Fruit fly (Drosophila melanogaster) Kc167 (cell line): ENCODE measurements around the gene Uros2.

Experiments
- Myc ChIP-seq: fragments of >200 bp; optimal IDR thresholded peaks from 2 replicates; lab custom pipeline; 2017; ENCODE audit warnings: missing external identifiers
- Sin3A ChIP-seq: fragments of >200 bp; optimal IDR thresholded peaks from 2 replicates; lab custom pipeline; 2018; ENCODE audit warnings: missing external identifiers
- h ChIP-seq: fragments of >200 bp; optimal IDR thresholded peaks from 3 replicates; lab custom pipeline; 2018; ENCODE audit warnings: missing external identifiers
- insv ChIP-seq: fragments of >200 bp; optimal IDR thresholded peaks from 3 replicates; lab custom pipeline; 2018; ENCODE audit warnings: missing external identifiers
- psq ChIP-seq: fragments of >200 bp; optimal IDR thresholded peaks from 2 replicates; lab custom pipeline; 2017; ENCODE audit warnings: missing external identifiers
- ttk ChIP-seq: sonication (Bioruptor generic); optimal IDR thresholded peaks from 2 replicates; lab custom pipeline; 2017; ENCODE audit warnings: missing external identifiers

Uros2 gene

DNA sequence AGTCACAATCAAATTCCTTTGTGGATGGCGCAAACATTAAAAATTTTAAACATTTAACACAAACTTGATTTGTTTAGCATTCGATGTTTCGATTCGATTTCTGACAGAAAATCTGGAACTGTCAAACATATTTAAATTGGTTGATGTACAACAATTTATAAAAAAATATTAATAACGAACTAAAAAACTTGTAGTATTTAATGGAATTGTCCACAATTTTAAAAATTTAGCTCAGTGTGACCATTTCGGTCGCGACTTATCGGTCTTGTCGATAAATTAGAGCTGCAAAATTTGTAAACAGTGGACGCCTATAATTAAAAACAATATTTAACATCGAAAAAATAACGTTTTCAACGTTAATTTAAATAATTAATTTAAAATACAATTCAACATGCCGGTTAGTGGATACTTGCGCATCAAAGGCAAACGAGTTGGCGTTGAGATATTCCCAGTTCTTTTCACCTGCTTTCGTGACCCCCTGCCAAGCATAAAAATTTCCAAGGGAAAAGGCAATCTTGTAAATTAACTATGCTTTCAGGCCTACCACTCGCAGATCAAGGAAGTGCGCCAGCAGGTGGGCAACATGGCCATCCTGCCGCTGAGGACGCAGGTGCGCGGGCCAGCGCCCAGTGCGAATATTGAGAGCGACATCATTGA, 46.2 kb downstream of the Uros2 start, which contains the start of the genes CG43317 and Arpc3A:
Gene CG43317, minus strand, starts transcription at position 51 of the 657 bp plus-strand sequence.
Gene Arpc3A, plus strand, starts transcription at position 274 of the 657 bp plus-strand sequence.
- TF ChIP-seq ttk, result no peak
- TF ChIP-seq h, result no peak
- TF ChIP-seq insv (lab: Kevin White, UChicago), result no peak
- TF ChIP-seq psq (lab: Kevin White, UChicago), result no peak
- no peak for TF ChIP-seq Sin3A (lab: Kevin White, UChicago)
- TF ChIP-seq Myc, result no peak

DNA sequence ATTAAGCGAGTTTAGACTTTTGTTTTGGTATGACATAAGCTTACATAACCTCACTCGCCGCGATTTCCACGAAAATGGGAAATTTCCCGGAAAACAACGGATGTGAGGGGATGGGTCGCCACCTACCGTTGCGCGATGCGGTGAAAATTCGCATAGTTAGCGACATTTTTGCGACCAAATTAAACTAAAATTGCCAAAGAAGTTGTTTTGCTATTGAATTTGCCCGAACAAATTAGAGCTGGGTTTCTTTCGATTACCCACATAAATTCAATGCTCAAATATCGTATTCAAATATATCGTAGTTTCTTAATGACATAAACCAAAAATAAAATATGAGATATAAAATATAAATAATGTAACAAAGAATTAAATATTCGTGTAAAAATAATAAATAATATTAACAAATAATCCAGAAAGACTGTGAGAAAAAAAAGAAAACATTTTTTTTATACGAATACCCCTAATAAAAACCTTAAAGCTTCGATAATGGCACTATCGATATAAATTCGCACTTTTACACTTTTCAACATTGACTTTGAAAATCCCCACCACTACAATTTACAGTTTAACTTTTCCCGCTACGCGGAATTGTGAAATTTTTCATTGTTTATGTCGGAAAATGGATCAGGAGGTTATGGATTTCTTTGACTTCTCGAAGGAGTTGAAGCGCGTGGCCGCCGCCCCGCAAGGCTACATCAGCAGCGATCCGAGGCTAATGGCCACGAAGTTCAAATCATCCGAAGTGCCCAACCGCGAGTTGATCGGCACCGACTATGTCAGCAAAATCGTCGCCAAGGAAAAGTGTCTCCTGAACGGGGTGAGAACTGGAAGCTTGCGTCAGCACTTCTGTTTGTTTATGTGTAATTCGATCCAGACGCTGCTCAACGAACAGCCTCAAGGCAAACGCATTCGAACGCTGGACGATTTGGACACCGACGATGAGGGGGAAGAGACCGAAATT, 48.8 kb downstream of the Uros2 start, which contains the start of the genes ND-23 and spn-E:
Gene ND-23, minus strand, starts transcription at position 254 of the 961 bp plus-strand sequence.
Gene spn-E, plus strand, starts transcription at position 556 of the 961 bp plus-strand sequence.
- TF ChIP-seq psq (lab: Kevin White, UChicago), result no peak
- no peak for TF ChIP-seq Sin3A (lab: Kevin White, UChicago)
- no peak for TF ChIP-seq h
- TF ChIP-seq ttk, result no peak
- no peak for TF ChIP-seq insv (lab: Kevin White, UChicago)
- TF ChIP-seq Myc, result no peak
